Worm (Caenorhabditis elegans): ENCODE measurements around the gene fbxa-73.

The fbxa-73 gene

ce11 chrIII:2280569-2280968 lies 27.3 kb downstream of the fbxa-73 start, which contains the start of gene Y54F10BM.22:
Gene Y54F10BM.22, plus strand, starts transcription at chrIII:2280899.
- TF ChIP-seq W03F9.2 (tag; optimal IDR thresholded peaks at IDR 0.05) (no peak), him-1 (tag; optimal IDR thresholded peaks at IDR 0.05) (no peak), dao-5 (tag; optimal IDR thresholded peaks at IDR 0.05) (no peak)

- TF ChIP-seq him-1 (tag; optimal IDR thresholded peaks at IDR 0.05) (no peak), W03F9.2 (tag; optimal IDR thresholded peaks at IDR 0.05) (no peak), dao-5 (tag; optimal IDR thresholded peaks at IDR 0.05) (no peak)
Observed at ce11 chrIII:2281975-2282957, 29.0 kb downstream of the fbxa-73 start, which contains the start of gene Y54F10BM.3. Gene Y54F10BM.3, plus strand, starts transcription at chrIII:2282025.

- TF ChIP-seq him-1 (tag; optimal IDR thresholded peaks at IDR 0.05), result no peak
- no peak for TF ChIP-seq dao-5 (tag; optimal IDR thresholded peaks at IDR 0.05)
- no peak for TF ChIP-seq W03F9.2 (tag; optimal IDR thresholded peaks at IDR 0.05)
Observed at ce11 chrIII:2283341-2283847, 30.1 kb downstream of the fbxa-73 start.

ce11 chrIII:2288261-2288660 lies 35.0 kb downstream of the fbxa-73 start:
- TF ChIP-seq W03F9.2 (tag; optimal IDR thresholded peaks at IDR 0.05), result no peak
- no peak for TF ChIP-seq dao-5 (tag; optimal IDR thresholded peaks at IDR 0.05)

- no peak for TF ChIP-seq dao-5 (tag; optimal IDR thresholded peaks at IDR 0.05)
- TF ChIP-seq him-1 (tag; optimal IDR thresholded peaks at IDR 0.05), result no peak
- no peak for TF ChIP-seq W03F9.2 (tag; optimal IDR thresholded peaks at IDR 0.05)
Observed at ce11 chrIII:2291139-2291538, 37.9 kb downstream of the fbxa-73 start, which contains the start of gene fbxa-219. Gene fbxa-219, plus strand, starts transcription at chrIII:2291415.

ce11 chrIII:2294736-2295135 lies 41.5 kb downstream of the fbxa-73 start:
- TF ChIP-seq dao-5 (tag; optimal IDR thresholded peaks at IDR 0.05) (no peak), W03F9.2 (tag; optimal IDR thresholded peaks at IDR 0.05) (no peak), him-1 (tag; optimal IDR thresholded peaks at IDR 0.05) (no peak)

ce11 chrIII:2304149-2304548 lies 50.9 kb downstream of the fbxa-73 start:
- TF ChIP-seq dao-5 (tag; optimal IDR thresholded peaks at IDR 0.05) (no peak), W03F9.2 (tag; optimal IDR thresholded peaks at IDR 0.05) (no peak), him-1 (tag; optimal IDR thresholded peaks at IDR 0.05) (no peak)
